Fruit fly (Drosophila melanogaster) whole organism, embryonic: ENCODE data around the gene CG32075.

Experiments
- ATbp ChIP-seq: fragments of 200-800 bp; sonication (Bioruptor generic); optimal IDR thresholded peaks from 2 replicates; lab custom pipeline; 2017; ENCODE audit warnings: missing biosample characterization, mild to moderate bottlenecking, missing genetic modification characterization, missing genetic modification reagents
- Awh ChIP-seq: fragments of 200-800 bp; sonication (Bioruptor generic); IDR thresholded peaks from 2 replicates; pipeline ENCODE4, ENCODE4 v1.3.6; 2022; ENCODE audit warnings: missing biosample characterization, missing genetic modification characterization
- CG10147 ChIP-seq: fragments of 200-800 bp; sonication (Bioruptor generic); optimal IDR thresholded peaks from 2 replicates; lab custom pipeline; 2019; ENCODE audit warnings: missing biosample characterization, mild to moderate bottlenecking, missing genetic modification characterization, moderate library complexity
- CG10274 ChIP-seq: fragments of 200-800 bp; sonication (Bioruptor generic); optimal IDR thresholded peaks from 3 replicates; lab custom pipeline; 2017; ENCODE audit warnings: missing biosample characterization, mild to moderate bottlenecking, missing genetic modification characterization
- CG11085 ChIP-seq: fragments of 200-800 bp; sonication (Bioruptor generic); IDR thresholded peaks from 2 replicates; pipeline ENCODE4 v1.3.6; 2022; ENCODE audit warnings: missing biosample characterization, missing genetic modification characterization
- CG11504 ChIP-seq: fragments of 200-800 bp; sonication (Bioruptor generic); optimal IDR thresholded peaks from 3 replicates; lab custom pipeline; 2019; ENCODE audit warnings: missing biosample characterization, mild to moderate bottlenecking, missing genetic modification characterization, moderate library complexity
- CG12659 ChIP-seq: fragments of 200-800 bp; sonication (Bioruptor generic); optimal IDR thresholded peaks from 3 replicates; lab custom pipeline; 2017; ENCODE audit warnings: mild to moderate bottlenecking, missing biosample characterization, missing genetic modification reagents, missing genetic modification characterization
- CG15011 ChIP-seq: fragments of 200-800 bp; sonication (Bioruptor generic); optimal IDR thresholded peaks from 3 replicates; lab custom pipeline; 2018; ENCODE audit warnings: missing biosample characterization, mild to moderate bottlenecking, missing genetic modification characterization
- CG17361 ChIP-seq: fragments of 200-800 bp; sonication (Bioruptor generic); IDR thresholded peaks from 3 replicates; pipeline ENCODE4 v1.3.6; 2022; ENCODE audit warnings: missing biosample characterization, missing genetic modification characterization
- CG17612 ChIP-seq: fragments of 200-800 bp; sonication (Bioruptor generic); IDR thresholded peaks from 2 replicates; pipeline ENCODE4 v1.3.6; 2022; ENCODE audit warnings: missing biosample characterization, missing genetic modification characterization
- CG18476 ChIP-seq: fragments of 200-800 bp; sonication (Bioruptor generic); optimal IDR thresholded peaks from 2 replicates; lab custom pipeline; 2016; ENCODE audit warnings: missing biosample characterization, mild to moderate bottlenecking, missing genetic modification characterization
- CG30403 ChIP-seq: fragments of 200-800 bp; sonication (Bioruptor generic); optimal IDR thresholded peaks from 3 replicates; lab custom pipeline; 2016; ENCODE audit warnings: missing biosample characterization, missing genetic modification characterization
- CG30431 ChIP-seq: fragments of 200-800 bp; sonication (Bioruptor generic); optimal IDR thresholded peaks from 2 replicates; lab custom pipeline; 2017; ENCODE audit warnings: missing biosample characterization, missing genetic modification characterization
- CG31388 ChIP-seq: fragments of 200-800 bp; sonication (Bioruptor generic); optimal IDR thresholded peaks from 2 replicates; lab custom pipeline; 2016; ENCODE audit warnings: missing biosample characterization, missing genetic modification characterization
- CG3407 ChIP-seq: fragments of 200-800 bp; sonication (Bioruptor generic); optimal IDR thresholded peaks from 2 replicates; lab custom pipeline; 2018; ENCODE audit warnings: missing biosample characterization, mild to moderate bottlenecking, missing genetic modification characterization
- CG34224 ChIP-seq: fragments of 200-800 bp; sonication (Bioruptor generic); IDR thresholded peaks from 3 replicates; pipeline ENCODE4 v1.3.6; 2022; ENCODE audit warnings: missing biosample characterization, missing genetic modification characterization; ENCODE audit not compliant: partially characterized antibody
- CG6175 ChIP-seq: fragments of 200-800 bp; sonication (Bioruptor generic); IDR thresholded peaks from 3 replicates; pipeline ENCODE4 v1.3.6; 2022; ENCODE audit warnings: missing biosample characterization, missing genetic modification characterization
- CG6813 ChIP-seq: fragments of 200-800 bp; sonication (Bioruptor generic); optimal IDR thresholded peaks from 2 replicates; lab custom pipeline; 2017; ENCODE audit warnings: missing biosample characterization, missing genetic modification characterization, mild to moderate bottlenecking, moderate library complexity, missing genetic modification reagents
- CG7963 ChIP-seq: fragments of 200-800 bp; sonication (Bioruptor generic); IDR thresholded peaks from 3 replicates; pipeline ENCODE4 v1.3.6; 2022; ENCODE audit warnings: missing biosample characterization, missing genetic modification characterization; ENCODE audit not compliant: partially characterized antibody
- CG7987 ChIP-seq: fragments of 200-800 bp; sonication (Bioruptor generic); optimal IDR thresholded peaks from 2 replicates; lab custom pipeline; 2018; ENCODE audit warnings: missing biosample characterization, mild to moderate bottlenecking, missing genetic modification characterization, moderate library complexity
- Dad ChIP-seq: fragments of 200-800 bp; sonication (Bioruptor generic); optimal IDR thresholded peaks from 3 replicates; lab custom pipeline; 2016; ENCODE audit warnings: missing biosample characterization, missing genetic modification characterization
- Deaf1 ChIP-seq: fragments of 200-800 bp; optimal IDR thresholded peaks from 3 replicates; lab custom pipeline; 2019; ENCODE audit warnings: missing biosample characterization, mild to moderate bottlenecking, missing genetic modification characterization, moderate library complexity
- Drgx ChIP-seq: fragments of 200-800 bp; sonication (Bioruptor generic); IDR thresholded peaks from 2 replicates; pipeline ENCODE4 v1.3.6; 2022; ENCODE audit warnings: missing biosample characterization, missing genetic modification characterization
- HmgZ ChIP-seq: fragments of 200-800 bp; sonication (Bioruptor generic); optimal IDR thresholded peaks from 2 replicates; lab custom pipeline; 2018; ENCODE audit warnings: missing biosample characterization, mild to moderate bottlenecking, missing genetic modification characterization
- Hr3 ChIP-seq: fragments of 200-800 bp; sonication (Bioruptor generic); optimal IDR thresholded peaks from 3 replicates; lab custom pipeline; 2016; ENCODE audit warnings: missing biosample characterization, missing genetic modification characterization
- Jarid2 ChIP-seq: fragments of 200-800 bp; sonication (Bioruptor generic); optimal IDR thresholded peaks from 3 replicates; lab custom pipeline; 2017; ENCODE audit warnings: mild to moderate bottlenecking, missing biosample characterization, missing genetic modification reagents, missing genetic modification characterization
- Optix ChIP-seq: fragments of 200-800 bp; sonication (Bioruptor generic); IDR thresholded peaks from 3 replicates; pipeline ENCODE4 v1.3.6; 2022; ENCODE audit warnings: missing biosample characterization, missing genetic modification characterization
- Poxn ChIP-seq: fragments of 200-800 bp; sonication (Bioruptor generic); IDR thresholded peaks from 2 replicates; pipeline ENCODE4 v1.3.6; 2022; ENCODE audit warnings: missing biosample characterization, missing genetic modification characterization
- Scr ChIP-seq: fragments of 200-800 bp; sonication (Bioruptor generic); IDR thresholded peaks from 2 replicates; pipeline ENCODE4 v1.3.6; 2022; ENCODE audit warnings: missing biosample characterization, missing genetic modification characterization; ENCODE audit not compliant: partially characterized antibody
- Sry-β ChIP-seq: fragments of 200-800 bp; sonication (Bioruptor generic); optimal IDR thresholded peaks from 2 replicates; lab custom pipeline; 2018; ENCODE audit warnings: missing biosample characterization, mild to moderate bottlenecking, missing genetic modification characterization, moderate library complexity
- Xrp1 ChIP-seq: fragments of 200-800 bp; sonication (Bioruptor generic); IDR thresholded peaks from 2 replicates; pipeline ENCODE4 v1.3.6; 2022; ENCODE audit warnings: missing biosample characterization, missing genetic modification characterization
- amos ChIP-seq: fragments of 200-800 bp; sonication (Bioruptor generic); IDR thresholded peaks from 2 replicates; pipeline ENCODE4 v1.3.6; 2022; ENCODE audit warnings: missing biosample characterization, missing genetic modification characterization; ENCODE audit not compliant: partially characterized antibody
- ato ChIP-seq: fragments of 200-800 bp; sonication (Bioruptor generic); IDR thresholded peaks from 2 replicates; pipeline ENCODE4 v1.3.6; 2022; ENCODE audit warnings: missing biosample characterization, missing genetic modification characterization; ENCODE audit not compliant: partially characterized antibody
- cg ChIP-seq: fragments of 200-800 bp; sonication (Bioruptor generic); optimal IDR thresholded peaks from 3 replicates; lab custom pipeline; 2019; ENCODE audit warnings: missing biosample characterization, mild to moderate bottlenecking, missing genetic modification characterization, moderate library complexity
- chinmo ChIP-seq: fragments of 200-800 bp; sonication (Bioruptor generic); IDR thresholded peaks from 4 replicates; pipeline ENCODE4 v1.3.6; 2022; ENCODE audit warnings: missing biosample characterization, missing genetic modification characterization; ENCODE audit not compliant: partially characterized antibody
- crol ChIP-seq: fragments of 200-800 bp; sonication (Bioruptor generic); IDR thresholded peaks from 2 replicates; pipeline ENCODE4 v1.3.6; 2022; ENCODE audit warnings: missing biosample characterization, missing genetic modification characterization
- eve ChIP-seq, 2 experiments: fragments of >200 bp; optimal IDR thresholded peaks; 2 replicates each; lab custom pipeline; 2017; ENCODE audit warnings: missing biosample characterization in 2 of 2, missing genetic modification characterization in 2 of 2
- exex ChIP-seq: fragments of 200-800 bp; sonication (Bioruptor generic); optimal IDR thresholded peaks from 4 replicates; lab custom pipeline; 2018; ENCODE audit warnings: missing biosample characterization, mild to moderate bottlenecking, missing genetic modification characterization, moderate library complexity
- fd64A ChIP-seq: fragments of 200-800 bp; sonication (Bioruptor generic); optimal IDR thresholded peaks from 3 replicates; lab custom pipeline; 2018; ENCODE audit warnings: missing biosample characterization, mild to moderate bottlenecking, missing genetic modification characterization
- fru ChIP-seq: fragments of >200 bp; optimal IDR thresholded peaks from 2 replicates; lab custom pipeline; 2017
- gro ChIP-seq: fragments of 200-800 bp; sonication (Bioruptor generic); optimal IDR thresholded peaks from 2 replicates; lab custom pipeline; 2016; ENCODE audit warnings: missing biosample characterization, missing genetic modification characterization
- kni ChIP-seq: fragments of 200-800 bp; sonication (Bioruptor generic); optimal IDR thresholded peaks from 3 replicates; lab custom pipeline; 2017; ENCODE audit warnings: mild to moderate bottlenecking, missing biosample characterization, missing genetic modification reagents, missing genetic modification characterization
- lilli ChIP-seq: fragments of 200-800 bp; sonication (Bioruptor generic); optimal IDR thresholded peaks from 3 replicates; lab custom pipeline; 2016; ENCODE audit warnings: missing biosample characterization, missing genetic modification characterization
- nau ChIP-seq: fragments of 200-800 bp; sonication (Bioruptor generic); optimal IDR thresholded peaks from 3 replicates; lab custom pipeline; 2017; ENCODE audit warnings: missing biosample characterization, mild to moderate bottlenecking, missing genetic modification characterization, missing genetic modification reagents
- org-1 ChIP-seq: fragments of 200-800 bp; sonication (Bioruptor generic); optimal IDR thresholded peaks from 2 replicates; lab custom pipeline; 2017; ENCODE audit warnings: missing biosample characterization, missing genetic modification characterization
- pho ChIP-seq: fragments of 200-800 bp; sonication (Bioruptor generic); optimal IDR thresholded peaks from 2 replicates; lab custom pipeline; 2016; ENCODE audit warnings: missing biosample characterization, missing genetic modification characterization
- row ChIP-seq: fragments of 200-800 bp; sonication (Bioruptor generic); IDR thresholded peaks from 3 replicates; pipeline ENCODE4 v1.3.6; 2022; ENCODE audit warnings: missing biosample characterization, missing genetic modification characterization
- sima ChIP-seq: fragments of 200-800 bp; sonication (Bioruptor generic); optimal IDR thresholded peaks from 2 replicates; lab custom pipeline; 2016; ENCODE audit warnings: missing biosample characterization, missing genetic modification characterization
- sug ChIP-seq: fragments of 200-800 bp; optimal IDR thresholded peaks from 2 replicates; lab custom pipeline; 2019; ENCODE audit warnings: missing biosample characterization, mild to moderate bottlenecking, missing genetic modification characterization, moderate library complexity

The CG32075 gene

DNA sequence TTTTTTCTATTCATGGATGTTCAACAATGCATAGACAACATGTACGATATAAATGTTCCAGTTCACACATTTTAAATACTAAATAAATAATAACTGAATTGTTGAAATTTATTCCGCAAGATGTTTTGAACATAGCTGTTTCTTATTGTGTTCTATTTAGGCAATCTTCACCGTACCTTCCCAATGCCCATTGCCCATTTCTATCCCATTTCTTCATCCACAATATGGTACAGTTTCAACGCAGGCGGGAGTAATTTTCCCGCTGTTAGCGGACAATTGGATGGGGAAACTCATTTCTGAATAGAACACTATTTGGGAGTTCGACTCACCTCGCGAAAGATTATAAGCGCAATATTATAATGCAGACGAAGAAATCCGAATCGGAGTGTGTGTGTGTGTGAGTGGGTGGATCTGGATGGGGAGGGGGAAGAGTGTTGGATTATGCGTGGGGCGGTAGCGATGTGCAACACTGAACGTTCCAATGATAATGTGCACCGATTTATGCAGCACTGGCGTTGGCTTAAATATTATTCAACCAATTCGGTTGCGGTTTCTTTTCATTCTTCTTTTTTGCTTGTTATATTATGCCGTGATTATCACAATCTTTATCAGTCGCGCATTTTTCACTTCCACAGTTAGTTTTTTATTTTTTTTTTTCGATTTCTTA is 27.3 kb upstream of the CG32075 start (continued):
- TF ChIP-seq CG17612 (GFP tag; lab: Robert Waterston, UW) (no peak), Drgx (no peak), sima (GFP tag; lab: Kevin White, UChicago) (peak; percentile 25), row (GFP tag; lab: Robert Waterston, UW) (no peak; the same call in 1 of the 3 replicates), Dad (GFP tag; lab: Kevin White, UChicago) (peak; percentile 58), Hr3 (no peak), amos (GFP tag; lab: Robert Waterston, UW) (0 out of 2 replicates have a peak, but pooled peaks have one; percentile 21), HmgZ (peak; percentile 42), CG10274 (GFP tag; lab: Kevin White, UChicago) (no peak), Jarid2 (GFP tag; lab: Kevin White, UChicago) (no peak), Optix (GFP tag; lab: Robert Waterston, UW) (no peak), org-1 (GFP tag; lab: Kevin White, UChicago) (no peak), fd64A (GFP tag; lab: Kevin White, UChicago) (no peak), CG6175 (GFP tag; lab: Robert Waterston, UW) (no peak), CG12659 (peak; percentile 61), Awh (GFP tag; lab: Robert Waterston, UW) (no peak), Poxn (GFP tag; lab: Robert Waterston, UW) (no peak), CG11504 (tag; lab: Kevin White, UChicago) (peak; percentile 7), ato (0 out of 2 replicates have a peak, but pooled peaks have one; percentile 25), Scr (GFP tag; lab: Robert Waterston, UW) (peak; percentile 45; the same call in 1 of the 2 replicates), eve (GFP tag; optimal IDR thresholded peaks at IDR 0.05; lab: Kevin White, UChicago) (peak in 1 of 2 experiments; percentile 58), CG18476 (GFP tag; lab: Kevin White, UChicago) (no peak), CG10147 (GFP tag; lab: Kevin White, UChicago) (no peak), kni (GFP tag; lab: Kevin White, UChicago) (peak; percentile 79), CG6813 (GFP tag; lab: Kevin White, UChicago) (peak; percentile 27), Deaf1 (tag; lab: Kevin White, UChicago) (peak; percentile 60), fru (lab: Kevin White, UChicago) (no peak), crol (GFP tag; lab: Robert Waterston, UW) (peak; percentile 86), CG15011 (GFP tag; lab: Kevin White, UChicago) (no peak), nau (GFP tag; lab: Kevin White, UChicago) (peak; percentile 47), exex (tag; lab: Kevin White, UChicago) (no peak), sug (peak; percentile 11), CG7987 (GFP tag; lab: Kevin White, UChicago) (no peak), CG30403 (GFP tag; lab: Kevin White, UChicago) (peak; percentile 53), CG17361 (GFP tag; lab: Robert Waterston, UW) (no peak), pho (GFP tag; lab: Kevin White, UChicago) (peak; percentile 48), CG31388 (no peak), lilli (peak; percentile 30), Sry-β (no peak), Xrp1 (GFP tag; lab: Robert Waterston, UW) (peak; percentile 57; the same call in 1 of the 2 replicates), gro (GFP tag; lab: Kevin White, UChicago) (peak; percentile 47), CG34224 (GFP tag; lab: Robert Waterston, UW) (no peak), CG30431 (GFP tag; lab: Kevin White, UChicago) (no peak), CG3407 (GFP tag; lab: Kevin White, UChicago) (peak; percentile 32), CG11085 (GFP tag; lab: Robert Waterston, UW) (no peak), chinmo (GFP tag; lab: Robert Waterston, UW) (peak; percentile 94), cg (no peak), ATbp (no peak), CG7963 (GFP tag; lab: Robert Waterston, UW) (0 out of 3 replicates have a peak, but pooled peaks have one; percentile 13)
